Fruit fly (Drosophila melanogaster): Measurements from ENCODE around the gene Cdk5alpha.

The Cdk5alpha gene

DNA sequence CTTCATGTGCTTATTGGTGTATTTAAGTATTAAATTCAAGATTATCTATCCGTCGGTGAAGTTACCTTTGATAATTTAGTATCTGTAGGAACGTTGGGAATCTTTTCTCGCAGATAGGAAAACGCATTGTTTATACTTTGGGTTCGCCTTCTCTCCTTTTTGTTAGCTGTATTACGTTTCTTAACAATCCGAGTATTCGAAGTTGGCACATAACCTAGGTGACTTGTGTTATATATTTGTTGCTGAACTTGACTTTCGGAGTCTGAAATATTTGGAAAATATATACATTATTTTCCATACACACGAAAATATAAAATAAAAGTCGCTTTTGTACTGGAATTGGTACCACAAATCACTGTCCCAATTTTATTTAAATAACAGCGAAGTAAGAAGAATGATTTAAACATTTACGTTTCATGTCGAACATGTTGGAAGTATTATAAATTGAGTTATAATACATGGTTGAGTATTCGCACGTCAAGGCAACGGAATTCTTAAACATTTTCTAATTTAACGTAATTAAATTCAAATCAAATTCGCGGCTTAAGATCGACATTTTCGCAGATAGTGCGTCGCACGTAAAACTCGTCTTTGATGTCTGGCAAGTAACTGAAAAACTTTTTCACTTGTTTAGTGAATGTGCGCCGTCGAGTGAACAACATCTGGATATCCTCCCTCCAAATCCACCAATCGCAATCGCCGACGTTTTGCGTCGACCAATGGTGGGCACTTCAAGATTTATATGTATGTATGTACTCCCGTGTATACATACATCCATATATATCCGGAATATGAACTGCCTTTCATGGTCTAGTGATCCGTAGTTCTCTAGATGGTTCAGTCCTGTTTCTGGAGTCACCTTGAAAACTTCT, 15.7 kb downstream of the Cdk5alpha start, which contains the start of gene Hand:
Hand (minus strand) TSS at position 588 of the 872 bp plus-strand sequence.
- TF ChIP-seq Hr96 (GFP tag; optimal IDR thresholded peaks at IDR 0.05) = no peak
- TF ChIP-seq CG5204 (GFP tag; optimal IDR thresholded peaks at IDR 0.05) = no peak
- no peak for TF ChIP-seq bab1 (GFP tag; optimal IDR thresholded peaks at IDR 0.05)
- TF ChIP-seq kay (GFP tag; ENCODE audit: borderline replicate concordance) = peak; percentile 93
- no peak for TF ChIP-seq CG33017 (tag; optimal IDR thresholded peaks at IDR 0.05)
- no peak for TF ChIP-seq pad (GFP tag; optimal IDR thresholded peaks at IDR 0.05)

- no peak for TF ChIP-seq Hr96 (GFP tag; optimal IDR thresholded peaks at IDR 0.05)
- peak; percentile 55 for TF ChIP-seq CG7101 (tag; optimal IDR thresholded peaks at IDR 0.05)
- peak; percentile 68 for TF ChIP-seq bab1 (GFP tag; optimal IDR thresholded peaks at IDR 0.05)
- peak; percentile 14 for TF ChIP-seq CG1620 (GFP tag; optimal IDR thresholded peaks at IDR 0.05)
- TF ChIP-seq tj (GFP tag; optimal IDR thresholded peaks at IDR 0.05) = peak; percentile 1
- peak; percentile 62 for TF ChIP-seq CG33017 (tag; optimal IDR thresholded peaks at IDR 0.05)
- no peak for TF ChIP-seq Clk (GFP tag; optimal IDR thresholded peaks at IDR 0.05)
- peak; percentile 61 for TF ChIP-seq CG7045 (GFP tag; optimal IDR thresholded peaks at IDR 0.05)
- no peak for TF ChIP-seq pad (GFP tag; optimal IDR thresholded peaks at IDR 0.05)
- peak; percentile 53 for TF ChIP-seq CG11617 (GFP tag; optimal IDR thresholded peaks at IDR 0.05)
- TF ChIP-seq CG14711 (tag; optimal IDR thresholded peaks at IDR 0.05) = peak; percentile 58
- TF ChIP-seq Mnt (GFP tag; optimal IDR thresholded peaks at IDR 0.05) = peak; percentile 56
- peak; percentile 14 for TF ChIP-seq cic (GFP tag; optimal IDR thresholded peaks at IDR 0.05)
- no peak for TF ChIP-seq CG5204 (GFP tag; optimal IDR thresholded peaks at IDR 0.05)
- no peak for TF ChIP-seq kay (GFP tag; ENCODE audit: borderline replicate concordance)
- TF ChIP-seq CG12768 (GFP tag; optimal IDR thresholded peaks at IDR 0.05) = peak; percentile 30
These were observed 18.6 kb downstream of the Cdk5alpha start, which contains the start of gene Ufd4 for dm6 chr2L:10292066-10292560. Ufd4 (minus strand) TSS chr2L:10292365.

dm6 chr2L:10291276-10291675, 19.5 kb downstream of the Cdk5alpha start:
- TF ChIP-seq pad (GFP tag; optimal IDR thresholded peaks at IDR 0.05) (no peak), CG1620 (GFP tag; optimal IDR thresholded peaks at IDR 0.05) (no peak), ovo (GFP tag; optimal IDR thresholded peaks at IDR 0.05) (no peak), kay (GFP tag; ENCODE audit: borderline replicate concordance) (peak; percentile 61), Mnt (GFP tag; optimal IDR thresholded peaks at IDR 0.05) (no peak), cic (GFP tag; optimal IDR thresholded peaks at IDR 0.05) (no peak)

DNA sequence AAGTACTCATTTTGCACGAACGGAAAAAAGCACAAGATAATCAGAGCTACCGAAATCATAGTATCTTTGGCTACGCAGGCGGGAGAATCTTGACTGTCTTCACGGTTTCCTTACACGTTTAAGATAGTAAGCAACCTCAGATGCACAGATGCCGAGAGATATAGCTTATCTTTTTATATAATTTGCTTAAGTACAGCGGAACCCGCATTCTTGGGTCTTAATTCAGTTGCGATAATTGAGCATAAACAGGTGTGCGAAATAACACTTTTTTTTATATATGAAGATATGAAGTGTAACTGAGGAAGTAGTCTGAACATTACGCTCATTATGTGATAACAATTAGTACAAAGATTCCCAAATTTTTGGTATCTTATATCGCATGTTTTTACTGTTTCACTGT, 30.0 kb downstream of the Cdk5alpha start, which contains the start of gene CG34043:
CG34043 (minus strand) TSS at position 101 of the 400 bp plus-strand sequence.
- TF ChIP-seq tj (GFP tag; optimal IDR thresholded peaks at IDR 0.05) = no peak
- no peak for TF ChIP-seq Mnt (GFP tag; optimal IDR thresholded peaks at IDR 0.05)
- no peak for TF ChIP-seq CG11617 (GFP tag; optimal IDR thresholded peaks at IDR 0.05)
- no peak for TF ChIP-seq CG7045 (GFP tag; optimal IDR thresholded peaks at IDR 0.05)
- TF ChIP-seq CG1620 (GFP tag; optimal IDR thresholded peaks at IDR 0.05) = no peak
- TF ChIP-seq bab1 (GFP tag; optimal IDR thresholded peaks at IDR 0.05) = no peak
- no peak for TF ChIP-seq pad (GFP tag; optimal IDR thresholded peaks at IDR 0.05)
- no peak for TF ChIP-seq CG12768 (GFP tag; optimal IDR thresholded peaks at IDR 0.05)
- TF ChIP-seq Hr96 (GFP tag; optimal IDR thresholded peaks at IDR 0.05) = no peak
- no peak for TF ChIP-seq kay (GFP tag; ENCODE audit: borderline replicate concordance)
- no peak for TF ChIP-seq CG14711 (tag; optimal IDR thresholded peaks at IDR 0.05)

- TF ChIP-seq bab1 (GFP tag; optimal IDR thresholded peaks at IDR 0.05) (no peak), CG1620 (GFP tag; optimal IDR thresholded peaks at IDR 0.05) (peak; percentile 24), CG11617 (GFP tag; optimal IDR thresholded peaks at IDR 0.05) (no peak), Mnt (GFP tag; optimal IDR thresholded peaks at IDR 0.05) (peak; percentile 5), CG12768 (GFP tag; optimal IDR thresholded peaks at IDR 0.05) (no peak), cic (GFP tag; optimal IDR thresholded peaks at IDR 0.05) (no peak), CG14711 (tag; optimal IDR thresholded peaks at IDR 0.05) (no peak), CG7045 (GFP tag; optimal IDR thresholded peaks at IDR 0.05) (no peak), pad (GFP tag; optimal IDR thresholded peaks at IDR 0.05) (no peak)
These were observed 32.1 kb downstream of the Cdk5alpha start, which contains the start of gene Utx for dm6 chr2L:10278658-10279057. Utx (minus strand) TSS chr2L:10278811.

DNA sequence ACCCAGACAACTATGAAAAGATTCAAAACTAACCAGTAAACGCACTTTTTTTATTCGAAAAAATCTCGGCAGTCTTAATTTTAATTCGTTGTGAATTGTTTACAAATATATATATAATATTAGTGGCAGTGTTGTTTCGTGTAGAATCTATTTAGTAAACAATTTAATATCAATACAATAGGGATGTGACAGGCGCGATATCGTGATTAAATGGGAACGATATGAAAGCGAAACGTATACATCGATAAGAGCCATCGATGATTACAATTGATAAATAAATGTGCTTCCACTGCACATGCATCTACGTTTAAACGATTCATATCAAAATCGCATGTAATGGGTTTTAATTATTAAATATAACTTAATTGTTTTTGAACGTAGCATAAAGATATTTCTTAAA, 33.4 kb downstream of the Cdk5alpha start:
- TF ChIP-seq CG12768 (GFP tag; optimal IDR thresholded peaks at IDR 0.05) = no peak
- TF ChIP-seq kay (GFP tag; ENCODE audit: borderline replicate concordance) = peak; percentile 71
- no peak for TF ChIP-seq Mnt (GFP tag; optimal IDR thresholded peaks at IDR 0.05)
- peak; percentile 41 for TF ChIP-seq CG1620 (GFP tag; optimal IDR thresholded peaks at IDR 0.05)
- peak; percentile 3 for TF ChIP-seq CG7101 (tag; optimal IDR thresholded peaks at IDR 0.05)
- no peak for TF ChIP-seq tj (GFP tag; optimal IDR thresholded peaks at IDR 0.05)
- peak; percentile 34 for TF ChIP-seq bab1 (GFP tag; optimal IDR thresholded peaks at IDR 0.05)

dm6 chr2L:10276846-10277245, 33.9 kb downstream of the Cdk5alpha start:
- TF ChIP-seq CG1620 (GFP tag; optimal IDR thresholded peaks at IDR 0.05) (no peak), pad (GFP tag; optimal IDR thresholded peaks at IDR 0.05) (no peak), CG12768 (GFP tag; optimal IDR thresholded peaks at IDR 0.05) (peak; percentile 32), kay (GFP tag; ENCODE audit: borderline replicate concordance) (peak; percentile 70), Mnt (GFP tag; optimal IDR thresholded peaks at IDR 0.05) (peak; percentile 51), CG11617 (GFP tag; optimal IDR thresholded peaks at IDR 0.05) (peak; percentile 30), tj (GFP tag; optimal IDR thresholded peaks at IDR 0.05) (peak; percentile 21), cnc (optimal IDR thresholded peaks at IDR 0.05) (no peak), cic (GFP tag; optimal IDR thresholded peaks at IDR 0.05) (no peak)
